Fruit fly (Drosophila melanogaster) whole organism: Measurements from ENCODE around the gene CG6511.

Source experiments
- Dll ChIP-seq: fragments of >200 bp; optimal IDR thresholded peaks from 2 replicates; lab custom pipeline; 2017
- psq ChIP-seq: fragments of >200 bp; optimal IDR thresholded peaks from 2 replicates; lab custom pipeline; 2017
- usp ChIP-seq: fragments of >200 bp; optimal IDR thresholded peaks from 2 replicates; lab custom pipeline; 2017; ENCODE audit warnings: missing biosample characterization, missing genetic modification characterization, mixed read lengths

DNA sequence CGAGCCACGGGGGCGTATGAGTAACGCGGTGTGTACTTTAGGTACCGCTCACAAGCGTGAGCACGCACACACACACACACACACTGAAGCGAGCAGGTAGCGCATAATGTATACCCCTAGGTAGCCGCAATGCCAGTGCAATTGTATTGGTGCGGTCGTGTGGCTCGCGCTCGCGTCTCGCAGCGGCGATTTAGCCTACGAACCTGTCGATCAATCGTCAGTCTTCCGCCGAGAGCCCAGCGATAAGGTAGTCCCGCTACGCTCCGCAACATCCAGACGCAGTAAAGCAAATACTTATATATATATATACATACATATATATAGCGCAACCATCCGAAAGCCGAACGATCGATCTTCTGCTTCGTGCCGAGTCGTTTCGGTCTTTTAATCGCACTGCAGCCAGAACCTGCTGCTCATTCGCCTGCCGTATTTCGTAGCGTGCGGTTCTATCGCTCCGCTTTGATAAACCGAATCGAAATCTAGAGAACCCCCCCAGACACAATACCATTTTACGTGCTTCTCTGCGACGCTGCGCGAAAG, 45.5 kb upstream of the CG6511 start, which contains the start of gene hry:
- TF ChIP-seq Dll (lab: Kevin White, UChicago) (peak; percentile 24), psq (lab: Kevin White, UChicago) (no peak), usp (GFP tag; lab: Kevin White, UChicago) (no peak)
